Worm (Caenorhabditis elegans) whole organism, L2 larva: ENCODE data around the gene C32C4.3.

Experiments
- C34F6.9 ChIP-seq: fragments of 150-350 bp; optimal IDR thresholded peaks from 2 replicates; lab custom pipeline; 2014; ENCODE audit warnings: missing biosample characterization, missing genetic modification characterization
- F13H6.1 ChIP-seq: sonication (generic microtip); optimal IDR thresholded peaks from 2 replicates; lab custom pipeline; 2016; ENCODE audit warnings: missing genetic modification characterization, missing compliant biosample characterization
- R02D3.7 ChIP-seq: fragments of 150-350 bp; optimal IDR thresholded peaks from 2 replicates; lab custom pipeline; 2014; ENCODE audit warnings: missing biosample characterization, missing genetic modification characterization
- Y55F3AM.14 ChIP-seq: fragments of 200-800 bp; sonication (Bioruptor generic); optimal IDR thresholded peaks from 2 replicates; lab custom pipeline; 2018; ENCODE audit warnings: mild to moderate bottlenecking, missing genetic modification characterization, missing compliant biosample characterization
- ZK546.5 ChIP-seq: sonication (generic microtip); optimal IDR thresholded peaks from 2 replicates; lab custom pipeline; 2017; ENCODE audit warnings: missing biosample characterization, missing genetic modification characterization
- alr-1 ChIP-seq: fragments of 150-350 bp; optimal IDR thresholded peaks from 2 replicates; lab custom pipeline; 2014; ENCODE audit warnings: missing biosample characterization, missing genetic modification characterization
- aly-2 ChIP-seq: fragments of 150-350 bp; optimal IDR thresholded peaks from 2 replicates; lab custom pipeline; 2014; ENCODE audit warnings: missing biosample characterization, missing genetic modification characterization
- blmp-1 ChIP-seq: sonication (generic microtip); optimal IDR thresholded peaks from 2 replicates; lab custom pipeline; 2017; ENCODE audit warnings: missing genetic modification characterization, mild to moderate bottlenecking, missing compliant biosample characterization, antibody characterized with exemption, moderate library complexity; ENCODE audit not compliant: insufficient read depth
- ceh-16 ChIP-seq: fragments of 150-350 bp; optimal IDR thresholded peaks from 2 replicates; lab custom pipeline; 2014; ENCODE audit warnings: missing biosample characterization, missing genetic modification characterization
- ceh-82 ChIP-seq: fragments of 150-350 bp; optimal IDR thresholded peaks from 2 replicates; lab custom pipeline; 2014; ENCODE audit warnings: missing biosample characterization, missing genetic modification characterization
- egl-27 ChIP-seq: sonication (generic microtip); optimal IDR thresholded peaks from 3 replicates; lab custom pipeline; 2017; ENCODE audit warnings: missing biosample characterization, missing genetic modification reagents, missing genetic modification characterization
- elt-1 ChIP-seq: fragments of 150-350 bp; optimal IDR thresholded peaks from 2 replicates; lab custom pipeline; 2014; ENCODE audit warnings: missing biosample characterization, missing genetic modification characterization
- elt-3 ChIP-seq: sonication (generic microtip); optimal IDR thresholded peaks from 2 replicates; lab custom pipeline; 2017; ENCODE audit warnings: missing biosample characterization, missing genetic modification characterization
- fos-1 ChIP-seq: fragments of 150-350 bp; optimal IDR thresholded peaks from 2 replicates; lab custom pipeline; 2014; ENCODE audit warnings: missing biosample characterization, missing genetic modification characterization
- gmeb-1 ChIP-seq: fragments of 150-350 bp; optimal IDR thresholded peaks from 2 replicates; lab custom pipeline; 2014; ENCODE audit warnings: missing biosample characterization, missing genetic modification characterization
- lin-39 ChIP-seq: fragments of 150-350 bp; optimal IDR thresholded peaks from 2 replicates; lab custom pipeline; 2014; ENCODE audit warnings: missing biosample characterization, missing genetic modification reagents, missing genetic modification characterization
- lsy-2 ChIP-seq, 2 experiments: fragments of 150-350 bp in 1 of 2; sonication (generic microtip) in 1 of 2; optimal IDR thresholded peaks; 2 replicates each; lab custom pipeline; 2014 to 2017; ENCODE audit warnings: missing biosample characterization in 2 of 2, missing genetic modification characterization in 2 of 2
- mbf-1 ChIP-seq: sonication (generic microtip); optimal IDR thresholded peaks from 2 replicates; lab custom pipeline; 2017; ENCODE audit warnings: missing biosample characterization, missing genetic modification characterization
- mdl-1 ChIP-seq, 2 experiments: fragments of 150-350 bp in 1 of 2; sonication (generic microtip) in 1 of 2; optimal IDR thresholded peaks; 2 replicates each; lab custom pipeline; 2017; ENCODE audit warnings: missing biosample characterization in 2 of 2, missing genetic modification characterization in 2 of 2
- nhr-11 ChIP-seq: fragments of 150-350 bp; optimal IDR thresholded peaks from 2 replicates; lab custom pipeline; 2014; ENCODE audit warnings: missing biosample characterization, missing genetic modification characterization
- nhr-12 ChIP-seq: fragments of 150-350 bp; optimal IDR thresholded peaks from 2 replicates; lab custom pipeline; 2014; ENCODE audit warnings: missing biosample characterization, missing genetic modification characterization
- nhr-23 ChIP-seq: fragments of 150-350 bp; optimal IDR thresholded peaks from 2 replicates; lab custom pipeline; 2014; ENCODE audit warnings: missing biosample characterization, missing genetic modification reagents, missing genetic modification characterization
- nhr-237 ChIP-seq: fragments of 150-350 bp; optimal IDR thresholded peaks from 2 replicates; lab custom pipeline; 2014; ENCODE audit warnings: missing biosample characterization, missing genetic modification characterization
- nhr-25 ChIP-seq: fragments of 150-350 bp; sonication (generic microtip); optimal IDR thresholded peaks from 3 replicates; lab custom pipeline; 2014; ENCODE audit warnings: missing biosample characterization, missing genetic modification characterization
- nhr-6 ChIP-seq: fragments of 150-350 bp; optimal IDR thresholded peaks from 2 replicates; lab custom pipeline; 2014; ENCODE audit warnings: missing biosample characterization, missing genetic modification characterization
- nhr-77 ChIP-seq: fragments of 150-350 bp; optimal IDR thresholded peaks from 2 replicates; lab custom pipeline; 2014; ENCODE audit warnings: missing biosample characterization, missing genetic modification characterization
- peb-1 ChIP-seq: fragments of 150-350 bp; optimal IDR thresholded peaks from 2 replicates; lab custom pipeline; 2014; ENCODE audit warnings: missing biosample characterization, missing genetic modification characterization
- skn-1 ChIP-seq: sonication (generic microtip); optimal IDR thresholded peaks from 2 replicates; lab custom pipeline; 2017; ENCODE audit warnings: missing biosample characterization, missing genetic modification characterization
- sma-3 ChIP-seq: sonication (generic microtip); optimal IDR thresholded peaks from 2 replicates; lab custom pipeline; 2016; ENCODE audit warnings: missing genetic modification reagents, missing genetic modification characterization, missing compliant biosample characterization
- sma-9 ChIP-seq, 2 experiments: fragments of 150-350 bp in 1 of 2; sonication (generic microtip) in 1 of 2; optimal IDR thresholded peaks; 2 replicates each; lab custom pipeline; 2014 to 2016; ENCODE audit warnings: missing genetic modification characterization in 2 of 2, mild to moderate bottlenecking in 1 of 2, missing biosample characterization in 1 of 2, missing compliant biosample characterization in 1 of 2, missing genetic modification reagents in 1 of 2, moderate library complexity in 1 of 2
- snpc-4 ChIP-seq: fragments of 150-350 bp; optimal IDR thresholded peaks from 2 replicates; lab custom pipeline; 2014; ENCODE audit warnings: missing biosample characterization, missing genetic modification characterization
- unc-55 ChIP-seq: fragments of 150-350 bp; sonication (generic microtip); optimal IDR thresholded peaks from 3 replicates; lab custom pipeline; 2014; ENCODE audit warnings: missing biosample characterization, missing genetic modification reagents, missing genetic modification characterization
- ztf-1 ChIP-seq: fragments of 200-800 bp; sonication (Bioruptor generic); conservative IDR thresholded peaks from 2 replicates; pipeline ENCODE4 v1.3.6; 2022; ENCODE audit warnings: missing genetic modification characterization, missing compliant biosample characterization
- ztf-11 ChIP-seq: sonication (generic microtip); optimal IDR thresholded peaks from 2 replicates; lab custom pipeline; 2017; ENCODE audit warnings: missing biosample characterization, missing genetic modification characterization
- ztf-4 ChIP-seq: fragments of 150-350 bp; optimal IDR thresholded peaks from 2 replicates; lab custom pipeline; 2014; ENCODE audit warnings: missing biosample characterization, missing genetic modification characterization

The C32C4.3 gene

ce11 chrV:10635722-10636121, 11.2 kb downstream of the C32C4.3 start, which contains the start of gene kvs-2:
TSS of gene kvs-2 (plus strand) at chrV:10636022.
- TF ChIP-seq nhr-12 (tag; lab: Kevin White, UChicago): no peak

- TF ChIP-seq alr-1 (tag; lab: Kevin White, UChicago) (no peak), elt-3 (tag; lab: Kevin White, UChicago) (no peak), egl-27 (tag; lab: Kevin White, UChicago) (no peak), ztf-4 (tag; lab: Kevin White, UChicago) (no peak), elt-1 (tag; lab: Kevin White, UChicago) (no peak), blmp-1 (tag; lab: Kevin White, UChicago) (no peak), snpc-4 (no peak), nhr-12 (tag; lab: Kevin White, UChicago) (no peak), ZK546.5 (tag; lab: Kevin White, UChicago) (no peak), peb-1 (tag; lab: Kevin White, UChicago) (no peak), nhr-6 (tag; lab: Kevin White, UChicago) (no peak), nhr-11 (tag; lab: Kevin White, UChicago) (no peak), unc-55 (GFP tag; lab: Kevin White, UChicago) (no peak), lsy-2 (tag; optimal IDR thresholded peaks at IDR 0.05; lab: Kevin White, UChicago) (no peak), R02D3.7 (tag; lab: Kevin White, UChicago) (no peak), sma-3 (GFP tag; lab: Kevin White, UChicago) (no peak), gmeb-1 (tag; lab: Kevin White, UChicago) (no peak)
Observed at ce11 chrV:10632758-10633157, 14.2 kb downstream of the C32C4.3 start, which contains the start of gene mab-23. TSS of gene mab-23 (plus strand) at chrV:10633058.

ce11 chrV:10630497-10630896, 16.4 kb downstream of the C32C4.3 start:
- TF ChIP-seq skn-1 (tag; lab: Kevin White, UChicago) (no peak), ztf-1 (GFP tag; lab: Robert Waterston, UW) (no peak), egl-27 (tag; lab: Kevin White, UChicago) (no peak), nhr-23 (tag; lab: Kevin White, UChicago) (no peak), Y55F3AM.14 (GFP tag; lab: Kevin White, UChicago) (no peak), nhr-25 (tag; lab: Kevin White, UChicago) (no peak), sma-9 (GFP tag; optimal IDR thresholded peaks at IDR 0.05; lab: Kevin White, UChicago) (no peak), sma-9 (tag; optimal IDR thresholded peaks at IDR 0.05; lab: Kevin White, UChicago) (no peak), fos-1 (tag; lab: Kevin White, UChicago) (no peak), aly-2 (tag; lab: Kevin White, UChicago) (no peak), nhr-11 (tag; lab: Kevin White, UChicago) (no peak), blmp-1 (tag; lab: Kevin White, UChicago) (no peak), peb-1 (tag; lab: Kevin White, UChicago) (no peak), nhr-77 (tag; lab: Kevin White, UChicago) (no peak), nhr-12 (tag; lab: Kevin White, UChicago) (no peak), nhr-237 (no peak), R02D3.7 (tag; lab: Kevin White, UChicago) (no peak), ceh-82 (no peak), F13H6.1 (tag; lab: Kevin White, UChicago) (no peak), unc-55 (GFP tag; lab: Kevin White, UChicago) (no peak)

ce11 chrV:10615496-10615895, 31.4 kb downstream of the C32C4.3 start, which contains the start of gene H09F14.1:
TSS of gene H09F14.1 (minus strand) at chrV:10615596.
- no peak for TF ChIP-seq mbf-1 (tag; lab: Kevin White, UChicago)
- TF ChIP-seq nhr-6 (tag; lab: Kevin White, UChicago): no peak
- TF ChIP-seq F13H6.1 (tag; lab: Kevin White, UChicago): no peak
- no peak for TF ChIP-seq mdl-1 (tag; optimal IDR thresholded peaks at IDR 0.05; lab: Kevin White, UChicago)
- no peak for TF ChIP-seq lin-39 (tag; lab: Kevin White, UChicago)
- TF ChIP-seq ZK546.5 (tag; lab: Kevin White, UChicago): no peak
- TF ChIP-seq snpc-4: no peak
- no peak for TF ChIP-seq C34F6.9
- no peak for TF ChIP-seq Y55F3AM.14 (GFP tag; lab: Kevin White, UChicago)
- no peak for TF ChIP-seq ceh-16
- no peak for TF ChIP-seq ztf-11 (tag; lab: Kevin White, UChicago)
- TF ChIP-seq, all 48 proteins: peak for 0
